Worm (Caenorhabditis elegans) whole organism, mixed stage, embryonic: ENCODE data around the gene his-31.

Source experiments
- ceh-43 ChIP-seq: fragments of 200-800 bp; sonication (Bioruptor generic); optimal IDR thresholded peaks from 2 replicates; lab custom pipeline; 2018; ENCODE audit warnings: mild to moderate bottlenecking, missing genetic modification characterization, moderate library complexity, missing compliant biosample characterization
- elt-3 ChIP-seq: fragments of 150-350 bp; optimal IDR thresholded peaks from 2 replicates; lab custom pipeline; 2014; ENCODE audit warnings: missing biosample characterization, missing genetic modification characterization
- lsy-2 ChIP-seq: fragments of 150-350 bp; optimal IDR thresholded peaks from 2 replicates; lab custom pipeline; 2014; ENCODE audit warnings: missing biosample characterization, missing genetic modification characterization
- nhr-28 ChIP-seq: fragments of 150-350 bp; optimal IDR thresholded peaks from 2 replicates; lab custom pipeline; 2014; ENCODE audit warnings: missing biosample characterization, missing genetic modification characterization
- pha-4 ChIP-seq: fragments of 150-350 bp; optimal IDR thresholded peaks from 2 replicates; lab custom pipeline; 2018; ENCODE audit warnings: missing biosample characterization, missing genetic modification reagents, missing genetic modification characterization
- unc-62 ChIP-seq: fragments of 150-350 bp; optimal IDR thresholded peaks from 2 replicates; lab custom pipeline; 2014; ENCODE audit warnings: missing biosample characterization, missing genetic modification reagents, missing genetic modification characterization

ce11 chrIV:8332526-8332925 lies 1.3 kb downstream of the his-31 start, which contains the start of gene lys-10:
- no peak for TF ChIP-seq nhr-28
- no peak for TF ChIP-seq elt-3 (tag; lab: Kevin White, UChicago)
- no peak for TF ChIP-seq ceh-43 (GFP tag; lab: Kevin White, UChicago)
- no peak for TF ChIP-seq unc-62 (GFP tag; lab: Kevin White, UChicago)
- TF ChIP-seq lsy-2 (tag; lab: Kevin White, UChicago), result no peak
- no peak for TF ChIP-seq pha-4 (tag; lab: Kevin White, UChicago)
